Worm (Caenorhabditis elegans): ENCODE measurements around the gene C24A8.6.

DNA sequence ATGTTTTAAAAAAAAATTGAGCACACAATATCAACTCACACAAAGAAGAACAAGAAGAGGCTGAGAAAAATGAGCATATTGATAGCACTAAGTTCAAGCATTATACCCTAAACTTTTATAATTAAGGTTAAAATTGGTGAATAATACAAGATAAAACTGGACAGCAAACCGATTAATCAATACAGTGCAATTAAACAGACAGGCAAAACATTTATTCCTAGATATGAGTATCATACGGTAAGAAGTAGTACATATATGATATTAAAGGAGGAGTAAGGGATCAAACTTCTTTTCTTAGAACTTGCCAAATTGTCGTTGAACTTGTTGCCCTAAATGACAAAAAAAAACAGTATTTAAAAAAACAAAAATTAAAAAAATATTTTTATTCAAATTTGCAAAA, 39.8 kb upstream of the C24A8.6 start, which contains the start of gene R160.14:
- TF ChIP-seq W03F9.2 (tag; optimal IDR thresholded peaks at IDR 0.05) (no peak), him-1 (tag; optimal IDR thresholded peaks at IDR 0.05) (no peak)
